Fruit fly (Drosophila melanogaster): ENCODE measurements around the gene vret.

vret gene

dm6 chr3R:22793953-22794352 is 48.6 kb upstream of the vret start (continued):
- no peak for TF ChIP-seq Gsc (GFP tag; IDR thresholded peaks at IDR 0.05)
- no peak for TF ChIP-seq CHES-1-like (GFP tag; optimal IDR thresholded peaks at IDR 0.05)
- no peak for TF ChIP-seq pfk (GFP tag; optimal IDR thresholded peaks at IDR 0.05)
- TF ChIP-seq Hand (GFP tag; optimal IDR thresholded peaks at IDR 0.05): no peak
- TF ChIP-seq shn (GFP tag; optimal IDR thresholded peaks at IDR 0.05): no peak
- TF ChIP-seq CG32767 (GFP tag; IDR thresholded peaks at IDR 0.05): no peak
- TF ChIP-seq CG11247 (GFP tag; IDR thresholded peaks at IDR 0.05): no peak
- TF ChIP-seq H15 (GFP tag; IDR thresholded peaks at IDR 0.05): no peak
- no peak for TF ChIP-seq ara (GFP tag; IDR thresholded peaks at IDR 0.05)
- no peak for TF ChIP-seq Rx (GFP tag; IDR thresholded peaks at IDR 0.05)
- TF ChIP-seq CG10366 (GFP tag; IDR thresholded peaks at IDR 0.05): no peak
- TF ChIP-seq tx (GFP tag; optimal IDR thresholded peaks at IDR 0.05): no peak
- TF ChIP-seq ash1 (GFP tag; optimal IDR thresholded peaks at IDR 0.05): no peak
- no peak for TF ChIP-seq NC2β (GFP tag; optimal IDR thresholded peaks at IDR 0.05)
- no peak for TF ChIP-seq CG8388 (GFP tag; optimal IDR thresholded peaks at IDR 0.05)
- TF ChIP-seq CG32532 (GFP tag; IDR thresholded peaks at IDR 0.05): no peak
- no peak for TF ChIP-seq CG9727 (GFP tag; optimal IDR thresholded peaks at IDR 0.05)
- no peak for TF ChIP-seq CG9797 (GFP tag; optimal IDR thresholded peaks at IDR 0.05)
- TF ChIP-seq CG16779 (GFP tag; IDR thresholded peaks at IDR 0.05): no peak
- TF ChIP-seq luna (GFP tag; optimal IDR thresholded peaks at IDR 0.05): no peak
- peak; percentile 6 for TF ChIP-seq trem (tag; optimal IDR thresholded peaks at IDR 0.05)
- TF ChIP-seq CG8089 (GFP tag; optimal IDR thresholded peaks at IDR 0.05): no peak
- TF ChIP-seq slbo (GFP tag; IDR thresholded peaks at IDR 0.05): 0 out of 2 replicates have a peak, but pooled peaks have one; percentile 13
- TF ChIP-seq bbx (GFP tag; IDR thresholded peaks at IDR 0.05; ENCODE audit: partially characterized antibody): peak; percentile 68
- peak; percentile 53 for TF ChIP-seq HmgD (GFP tag; optimal IDR thresholded peaks at IDR 0.05)
- TF ChIP-seq grau (tag; optimal IDR thresholded peaks at IDR 0.05): no peak
- TF ChIP-seq p53 (GFP tag; optimal IDR thresholded peaks at IDR 0.05): no peak
- peak; percentile 97 for TF ChIP-seq cad (GFP tag; optimal IDR thresholded peaks at IDR 0.05)
- no peak for TF ChIP-seq schlank (tag; optimal IDR thresholded peaks at IDR 0.05)
- TF ChIP-seq MBD-R2 (GFP tag; IDR thresholded peaks at IDR 0.05): no peak
- TF ChIP-seq CG7928 (GFP tag; optimal IDR thresholded peaks at IDR 0.05): no peak
- TF ChIP-seq Fer3 (tag; optimal IDR thresholded peaks at IDR 0.05): no peak
- TF ChIP-seq slp2 (GFP tag; optimal IDR thresholded peaks at IDR 0.05): no peak
- TF ChIP-seq Eip74EF (GFP tag; optimal IDR thresholded peaks at IDR 0.05): no peak
- TF ChIP-seq salm (tag; optimal IDR thresholded peaks at IDR 0.05): no peak
- no peak for TF ChIP-seq prd (optimal IDR thresholded peaks at IDR 0.05)
- no peak for TF ChIP-seq prd (GFP tag; IDR thresholded peaks at IDR 0.05)
- no peak for TF ChIP-seq gsb-n (tag; optimal IDR thresholded peaks at IDR 0.05)
- TF ChIP-seq fd3F (GFP tag; optimal IDR thresholded peaks at IDR 0.05): no peak
- TF ChIP-seq vnd (GFP tag; IDR thresholded peaks at IDR 0.05; ENCODE audit: partially characterized antibody): no peak; the same call in 2 of the 3 replicates
- no peak for TF ChIP-seq zf30C (GFP tag; optimal IDR thresholded peaks at IDR 0.05)
- TF ChIP-seq Aef1 (GFP tag; IDR thresholded peaks at IDR 0.05): no peak
- TF ChIP-seq stwl (tag; optimal IDR thresholded peaks at IDR 0.05): peak; percentile 90
- TF ChIP-seq Hsf (GFP tag; optimal IDR thresholded peaks at IDR 0.05): no peak
- TF ChIP-seq CG8944 (GFP tag; optimal IDR thresholded peaks at IDR 0.05): no peak
- peak; percentile 60 for TF ChIP-seq CG16813 (GFP tag; IDR thresholded peaks at IDR 0.05; ENCODE audit: partially characterized antibody)
- no peak for TF ChIP-seq CG4328 (GFP tag; optimal IDR thresholded peaks at IDR 0.05)
- TF ChIP-seq Ets65A (GFP tag): peak; percentile 39
- TF ChIP-seq insv (GFP tag; optimal IDR thresholded peaks at IDR 0.05): no peak
- no peak for TF ChIP-seq jing (GFP tag; optimal IDR thresholded peaks at IDR 0.05)
- TF ChIP-seq oc (tag; optimal IDR thresholded peaks at IDR 0.05): no peak
- TF ChIP-seq CG30020 (tag; optimal IDR thresholded peaks at IDR 0.05): no peak
- no peak for TF ChIP-seq CG15479 (GFP tag; optimal IDR thresholded peaks at IDR 0.05)

All from whole organism, embryonic.